Fruit fly (Drosophila melanogaster): ENCODE results near the gene Cpr72Eb.
A peak's percentile ranks its signal among the peaks of the same experiment; 100 is the strongest.

The Cpr72Eb gene

DNA sequence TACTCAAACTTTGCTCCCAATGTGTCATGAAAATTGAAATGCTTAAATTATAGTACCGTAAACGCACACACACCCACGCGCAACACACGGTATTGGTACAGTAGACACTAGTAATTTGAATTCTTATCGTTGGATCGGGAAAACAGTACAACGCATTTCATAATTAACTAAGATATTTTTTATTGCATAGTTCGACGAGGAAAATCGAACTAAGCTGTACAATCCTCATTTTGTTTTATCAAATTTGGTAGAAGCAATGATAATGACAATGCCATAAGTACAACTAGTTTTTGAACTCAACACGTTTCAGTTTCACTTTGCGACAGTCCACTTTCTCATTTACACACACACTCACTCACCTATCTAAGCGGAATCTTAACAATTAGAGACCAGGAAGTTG is 16.1 kb downstream of the Cpr72Eb start (continued):
- no peak for TF ChIP-seq Lim3 (GFP tag; IDR thresholded peaks at IDR 0.05)
- peak; percentile 46 for TF ChIP-seq CG9876 (GFP tag; optimal IDR thresholded peaks at IDR 0.05)
- no peak for TF ChIP-seq pfk (GFP tag; optimal IDR thresholded peaks at IDR 0.05)
- no peak for TF ChIP-seq CG3065 (GFP tag; optimal IDR thresholded peaks at IDR 0.05)
- no peak for TF ChIP-seq insv (GFP tag; optimal IDR thresholded peaks at IDR 0.05)
- no peak for TF ChIP-seq trh (GFP tag; optimal IDR thresholded peaks at IDR 0.05)
- TF ChIP-seq Jarid2 (GFP tag; optimal IDR thresholded peaks at IDR 0.05) = peak; percentile 14
- TF ChIP-seq CG10147 (GFP tag; optimal IDR thresholded peaks at IDR 0.05) = peak; percentile 60
- peak; percentile 66 for TF ChIP-seq CG8944 (GFP tag; optimal IDR thresholded peaks at IDR 0.05)
- peak; percentile 36; the same call in 1 of the 2 replicates for TF ChIP-seq CG10959 (GFP tag; IDR thresholded peaks at IDR 0.05)
- TF ChIP-seq sna (GFP tag; IDR thresholded peaks at IDR 0.05; ENCODE audit: partially characterized antibody) = no peak
- peak; percentile 62 for TF ChIP-seq B-H2 (GFP tag; optimal IDR thresholded peaks at IDR 0.05)
- TF ChIP-seq CG6683 (GFP tag; optimal IDR thresholded peaks at IDR 0.05) = peak; percentile 28
- peak; percentile 74 for TF ChIP-seq Fer1 (GFP tag; optimal IDR thresholded peaks at IDR 0.05)
- TF ChIP-seq sr (GFP tag; IDR thresholded peaks at IDR 0.05) = no peak
- peak; percentile 31 for TF ChIP-seq CG6813 (GFP tag; optimal IDR thresholded peaks at IDR 0.05)
- no peak for TF ChIP-seq E2f1 (GFP tag; IDR thresholded peaks at IDR 0.05)
- no peak for TF ChIP-seq lbe (GFP tag; optimal IDR thresholded peaks at IDR 0.05)
- no peak for TF ChIP-seq CG18011 (GFP tag; optimal IDR thresholded peaks at IDR 0.05)
- peak; percentile 57 for TF ChIP-seq dm (GFP tag; optimal IDR thresholded peaks at IDR 0.05)
- peak in 1 of 2 experiments; percentile 41 for TF ChIP-seq Hr78 (GFP tag; optimal IDR thresholded peaks at IDR 0.05)
- TF ChIP-seq hb (GFP tag; IDR thresholded peaks at IDR 0.05; ENCODE audit: partially characterized antibody) = no peak
- TF ChIP-seq salm (tag; optimal IDR thresholded peaks at IDR 0.05) = no peak
- TF ChIP-seq Xbp1 (GFP tag; optimal IDR thresholded peaks at IDR 0.05) = peak; percentile 71
- TF ChIP-seq ssp (GFP tag; IDR thresholded peaks at IDR 0.05) = 0 out of 2 replicates have a peak, but pooled peaks have one; percentile 5
- peak; percentile 29 for TF ChIP-seq CG17568 (GFP tag; optimal IDR thresholded peaks at IDR 0.05)
- no peak for TF ChIP-seq chinmo (GFP tag; IDR thresholded peaks at IDR 0.05; ENCODE audit: partially characterized antibody)
- TF ChIP-seq Aef1 (GFP tag; IDR thresholded peaks at IDR 0.05) = peak; percentile 42; the same call in 1 of the 3 replicates
- TF ChIP-seq CG6791 (GFP tag; IDR thresholded peaks at IDR 0.05; ENCODE audit: partially characterized antibody) = no peak
- TF ChIP-seq CG12391 (tag; optimal IDR thresholded peaks at IDR 0.05) = peak; percentile 62
- TF ChIP-seq CG43689 (GFP tag; IDR thresholded peaks at IDR 0.05) = 0 out of 2 replicates have a peak, but pooled peaks have one; percentile 14
- TF ChIP-seq Trl (optimal IDR thresholded peaks at IDR 0.05) = no peak
- TF ChIP-seq Trl (GFP tag; optimal IDR thresholded peaks at IDR 0.05) = peak; percentile 60
- no peak for TF ChIP-seq Dref (GFP tag; IDR thresholded peaks at IDR 0.05)
- TF ChIP-seq fu2 (GFP tag; optimal IDR thresholded peaks at IDR 0.05) = peak; percentile 50
- TF ChIP-seq pzg (GFP tag; optimal IDR thresholded peaks at IDR 0.05) = no peak
- no peak for TF ChIP-seq CG2129 (GFP tag; IDR thresholded peaks at IDR 0.05; ENCODE audit: partially characterized antibody)
- TF ChIP-seq wor (GFP tag; IDR thresholded peaks at IDR 0.05) = peak; percentile 43; the same call in 1 of the 2 replicates
- no peak for TF ChIP-seq CG18764 (GFP tag; optimal IDR thresholded peaks at IDR 0.05)
- TF ChIP-seq dimm (GFP tag; IDR thresholded peaks at IDR 0.05) = no peak
- no peak for TF ChIP-seq CG30431 (GFP tag; optimal IDR thresholded peaks at IDR 0.05)
- no peak for TF ChIP-seq CG10366 (GFP tag; IDR thresholded peaks at IDR 0.05)
- no peak for TF ChIP-seq cad (GFP tag; optimal IDR thresholded peaks at IDR 0.05)
- peak; percentile 23 for TF ChIP-seq vfl (GFP tag; optimal IDR thresholded peaks at IDR 0.05)
- no peak for TF ChIP-seq emc (GFP tag; optimal IDR thresholded peaks at IDR 0.05)
- TF ChIP-seq Med (GFP tag) = peak; percentile 94
- TF ChIP-seq CG31365 (tag; optimal IDR thresholded peaks at IDR 0.05) = no peak
- TF ChIP-seq Side (GFP tag; optimal IDR thresholded peaks at IDR 0.05) = no peak
- TF ChIP-seq Myb (GFP tag; optimal IDR thresholded peaks at IDR 0.05) = no peak
- no peak for TF ChIP-seq ash1 (GFP tag; optimal IDR thresholded peaks at IDR 0.05)
- TF ChIP-seq klu (GFP tag; IDR thresholded peaks at IDR 0.05) = 0 out of 2 replicates have a peak, but pooled peaks have one; percentile 25
